Fruit fly (Drosophila melanogaster) whole organism, embryonic: ENCODE results near the gene CG42237.

Source experiments
- Aef1 ChIP-seq: fragments of 200-800 bp; sonication (Bioruptor generic); IDR thresholded peaks from 3 replicates; pipeline ENCODE4 v1.3.6; 2022; ENCODE audit warnings: missing biosample characterization, missing genetic modification characterization
- Blimp-1 ChIP-seq: fragments of 200-800 bp; sonication (Bioruptor generic); optimal IDR thresholded peaks from 3 replicates; lab custom pipeline; 2018; ENCODE audit warnings: missing biosample characterization, missing genetic modification characterization, mild to moderate bottlenecking, moderate library complexity, missing genetic modification reagents
- CG10462 ChIP-seq: fragments of 200-800 bp; sonication (Bioruptor generic); optimal IDR thresholded peaks from 2 replicates; lab custom pipeline; 2016; ENCODE audit warnings: missing biosample characterization, missing genetic modification characterization
- CG11723 ChIP-seq: fragments of 200-800 bp; sonication (Bioruptor generic); optimal IDR thresholded peaks from 2 replicates; lab custom pipeline; 2017; ENCODE audit warnings: missing biosample characterization, mild to moderate bottlenecking, missing genetic modification characterization
- CG12071 ChIP-seq: fragments of 200-800 bp; sonication (Bioruptor generic); optimal IDR thresholded peaks from 3 replicates; lab custom pipeline; 2018; ENCODE audit warnings: missing biosample characterization, mild to moderate bottlenecking, missing genetic modification characterization
- CG12155 ChIP-seq: fragments of 200-800 bp; sonication (Bioruptor generic); optimal IDR thresholded peaks from 3 replicates; lab custom pipeline; 2016; ENCODE audit warnings: missing biosample characterization, missing genetic modification characterization
- CG12219 ChIP-seq: fragments of 200-800 bp; sonication (Bioruptor generic); optimal IDR thresholded peaks from 3 replicates; lab custom pipeline; 2018; ENCODE audit warnings: missing biosample characterization, mild to moderate bottlenecking, missing genetic modification characterization
- CG12744 ChIP-seq: fragments of 200-800 bp; sonication (Bioruptor generic); optimal IDR thresholded peaks from 2 replicates; lab custom pipeline; 2016; ENCODE audit warnings: missing biosample characterization, missing genetic modification characterization
- CG17359 ChIP-seq: fragments of 200-800 bp; sonication (Bioruptor generic); optimal IDR thresholded peaks from 3 replicates; lab custom pipeline; 2018; ENCODE audit warnings: missing biosample characterization, mild to moderate bottlenecking, missing genetic modification characterization, moderate library complexity
- CG2129 ChIP-seq: fragments of 200-800 bp; sonication (Bioruptor generic); IDR thresholded peaks from 2 replicates; pipeline ENCODE4 v1.3.6; 2022; ENCODE audit warnings: missing biosample characterization, missing genetic modification characterization; ENCODE audit not compliant: partially characterized antibody
- CG2678 ChIP-seq: fragments of 200-800 bp; sonication (Bioruptor generic); optimal IDR thresholded peaks from 3 replicates; lab custom pipeline; 2019; ENCODE audit warnings: missing biosample characterization, mild to moderate bottlenecking, missing genetic modification characterization, moderate library complexity
- CG2875 ChIP-seq: fragments of 200-800 bp; sonication (Bioruptor generic); optimal IDR thresholded peaks from 2 replicates; lab custom pipeline; 2017; ENCODE audit warnings: missing biosample characterization, mild to moderate bottlenecking, missing genetic modification characterization, missing genetic modification reagents
- CG30020 ChIP-seq: fragments of 200-800 bp; optimal IDR thresholded peaks from 2 replicates; lab custom pipeline; 2019; ENCODE audit warnings: missing biosample characterization, mild to moderate bottlenecking, missing genetic modification characterization, moderate library complexity
- CG4820 ChIP-seq: fragments of 200-800 bp; sonication (Bioruptor generic); optimal IDR thresholded peaks from 3 replicates; lab custom pipeline; 2016; ENCODE audit warnings: missing biosample characterization, missing genetic modification characterization
- CG6683 ChIP-seq: fragments of 200-800 bp; sonication (Bioruptor generic); optimal IDR thresholded peaks from 2 replicates; lab custom pipeline; 2017; ENCODE audit warnings: missing biosample characterization, mild to moderate bottlenecking, missing genetic modification characterization, missing genetic modification reagents
- CG8290 ChIP-seq, 3 experiments: fragments of 200-800 bp; sonication (Bioruptor generic); optimal IDR thresholded peaks; 2 replicates each; lab custom pipeline; 2016 to 2019; ENCODE audit warnings: missing biosample characterization in 3 of 3, missing genetic modification characterization in 3 of 3, mild to moderate bottlenecking in 2 of 3, moderate library complexity in 1 of 3
- CG8388 ChIP-seq: fragments of 200-800 bp; sonication (Bioruptor generic); optimal IDR thresholded peaks from 2 replicates; lab custom pipeline; 2019; ENCODE audit warnings: missing biosample characterization, mild to moderate bottlenecking, missing genetic modification characterization, moderate library complexity
- CkIIα-i1 ChIP-seq: fragments of 200-800 bp; sonication (Bioruptor generic); IDR thresholded peaks from 2 replicates; pipeline ENCODE4 v1.3.6; 2022; ENCODE audit warnings: missing biosample characterization, missing genetic modification characterization
- D19A ChIP-seq: fragments of 200-800 bp; optimal IDR thresholded peaks from 3 replicates; lab custom pipeline; 2019; ENCODE audit warnings: missing biosample characterization, mild to moderate bottlenecking, missing genetic modification characterization, moderate library complexity
- Dek ChIP-seq: fragments of 200-800 bp; sonication (Bioruptor generic); optimal IDR thresholded peaks from 3 replicates; lab custom pipeline; 2019; ENCODE audit warnings: missing biosample characterization, mild to moderate bottlenecking, missing genetic modification characterization, moderate library complexity
- Eip74EF ChIP-seq, 2 experiments: fragments of 200-800 bp in 1 of 2; fragments of >200 bp in 1 of 2; sonication (Bioruptor generic) in 1 of 2; optimal IDR thresholded peaks; 2 replicates each; lab custom pipeline; 2017 to 2019; ENCODE audit warnings: missing biosample characterization in 2 of 2, missing genetic modification characterization in 2 of 2, mild to moderate bottlenecking in 1 of 2, moderate library complexity in 1 of 2
- H2.0 ChIP-seq: fragments of 200-800 bp; sonication (Bioruptor generic); IDR thresholded peaks from 2 replicates; pipeline ENCODE4 v1.3.6; 2022; ENCODE audit warnings: missing biosample characterization, missing genetic modification characterization
- HmgZ ChIP-seq: fragments of 200-800 bp; sonication (Bioruptor generic); optimal IDR thresholded peaks from 2 replicates; lab custom pipeline; 2018; ENCODE audit warnings: missing biosample characterization, mild to moderate bottlenecking, missing genetic modification characterization
- MBD-R2 ChIP-seq: fragments of 200-800 bp; sonication (Bioruptor generic); IDR thresholded peaks from 2 replicates; pipeline ENCODE4 v1.3.6; 2022; ENCODE audit warnings: missing biosample characterization, missing genetic modification characterization
- Mrtf ChIP-seq: fragments of 200-800 bp; sonication (Bioruptor generic); IDR thresholded peaks from 3 replicates; pipeline ENCODE4 v1.3.6; 2022; ENCODE audit warnings: missing biosample characterization, missing genetic modification characterization
- Nf-YC ChIP-seq: fragments of 200-800 bp; optimal IDR thresholded peaks from 3 replicates; lab custom pipeline; 2019; ENCODE audit warnings: missing biosample characterization, mild to moderate bottlenecking, missing genetic modification characterization, moderate library complexity
- Opbp ChIP-seq: fragments of 200-800 bp; sonication (Bioruptor generic); IDR thresholded peaks from 3 replicates; pipeline ENCODE4 v1.3.6; 2022; ENCODE audit warnings: missing biosample characterization, missing genetic modification characterization; ENCODE audit not compliant: partially characterized antibody
- PHDP ChIP-seq: fragments of 200-800 bp; sonication (Bioruptor generic); optimal IDR thresholded peaks from 3 replicates; lab custom pipeline; 2018; ENCODE audit warnings: missing biosample characterization, mild to moderate bottlenecking, missing genetic modification characterization, moderate library complexity
- Rx ChIP-seq: fragments of 200-800 bp; sonication (Bioruptor generic); IDR thresholded peaks from 2 replicates; pipeline ENCODE4 v1.3.6; 2022; ENCODE audit warnings: missing biosample characterization, missing genetic modification characterization
- Scr ChIP-seq: fragments of 200-800 bp; sonication (Bioruptor generic); IDR thresholded peaks from 2 replicates; pipeline ENCODE4 v1.3.6; 2022; ENCODE audit warnings: missing biosample characterization, missing genetic modification characterization; ENCODE audit not compliant: partially characterized antibody
- Sox100B ChIP-seq: fragments of 200-800 bp; sonication (Bioruptor generic); optimal IDR thresholded peaks from 3 replicates; lab custom pipeline; 2018; ENCODE audit warnings: missing biosample characterization, mild to moderate bottlenecking, missing genetic modification characterization
- al ChIP-seq: fragments of 200-800 bp; sonication (Bioruptor generic); IDR thresholded peaks from 2 replicates; pipeline ENCODE4 v1.3.6; 2022; ENCODE audit warnings: missing biosample characterization, missing genetic modification characterization
- chn ChIP-seq: fragments of 200-800 bp; sonication (Bioruptor generic); optimal IDR thresholded peaks from 2 replicates; lab custom pipeline; 2016; ENCODE audit warnings: missing biosample characterization, missing genetic modification characterization
- disco-r ChIP-seq: fragments of 200-800 bp; sonication (Bioruptor generic); optimal IDR thresholded peaks from 2 replicates; lab custom pipeline; 2016; ENCODE audit warnings: missing biosample characterization, missing genetic modification characterization
- fd64A ChIP-seq: fragments of 200-800 bp; sonication (Bioruptor generic); optimal IDR thresholded peaks from 3 replicates; lab custom pipeline; 2018; ENCODE audit warnings: missing biosample characterization, mild to moderate bottlenecking, missing genetic modification characterization
- gcm ChIP-seq: fragments of 200-800 bp; sonication (Bioruptor generic); optimal IDR thresholded peaks from 2 replicates; lab custom pipeline; 2019; ENCODE audit warnings: missing biosample characterization, mild to moderate bottlenecking, missing genetic modification characterization, moderate library complexity
- gfzf ChIP-seq: fragments of 200-800 bp; sonication (Bioruptor generic); optimal IDR thresholded peaks from 2 replicates; lab custom pipeline; 2016; ENCODE audit warnings: missing biosample characterization, mild to moderate bottlenecking, missing genetic modification characterization, moderate library complexity
- hbn ChIP-seq: fragments of 200-800 bp; sonication (Bioruptor generic); IDR thresholded peaks from 2 replicates; pipeline ENCODE4 v1.3.6; 2022; ENCODE audit warnings: missing biosample characterization, missing genetic modification characterization; ENCODE audit not compliant: partially characterized antibody
- mam ChIP-seq: fragments of 200-800 bp; sonication (Bioruptor generic); optimal IDR thresholded peaks from 3 replicates; lab custom pipeline; 2016; ENCODE audit warnings: missing biosample characterization, missing genetic modification characterization
- oc ChIP-seq: fragments of 200-800 bp; sonication (Bioruptor generic); optimal IDR thresholded peaks from 2 replicates; lab custom pipeline; 2018; ENCODE audit warnings: missing biosample characterization, mild to moderate bottlenecking, missing genetic modification characterization, moderate library complexity
- psq ChIP-seq: fragments of 200-800 bp; sonication (Bioruptor generic); optimal IDR thresholded peaks from 2 replicates; lab custom pipeline; 2017; ENCODE audit warnings: missing biosample characterization, missing genetic modification characterization
- pum ChIP-seq: fragments of 200-800 bp; sonication (Bioruptor generic); optimal IDR thresholded peaks from 2 replicates; lab custom pipeline; 2016; ENCODE audit warnings: missing biosample characterization, missing genetic modification characterization
- sc ChIP-seq, 3 experiments: fragments of >200 bp in 2 of 3; fragments of 200-800 bp in 1 of 3; sonication (Bioruptor generic) in 1 of 3; optimal IDR thresholded peaks; 2 replicates in 2 of 3; 3 replicates in 1 of 3; lab custom pipeline; 2017; ENCODE audit warnings: mild to moderate bottlenecking in 1 of 3, missing biosample characterization in 1 of 3, missing genetic modification characterization in 1 of 3, missing genetic modification reagents in 1 of 3
- shn ChIP-seq: fragments of 200-800 bp; sonication (Bioruptor generic); optimal IDR thresholded peaks from 3 replicates; lab custom pipeline; 2016; ENCODE audit warnings: missing biosample characterization, missing genetic modification characterization
- slbo ChIP-seq: fragments of 200-800 bp; sonication (Bioruptor generic); IDR thresholded peaks from 2 replicates; pipeline ENCODE4 v1.3.6; 2022; ENCODE audit warnings: missing biosample characterization, missing genetic modification characterization
- tio ChIP-seq: fragments of 200-800 bp; sonication (Bioruptor generic); optimal IDR thresholded peaks from 2 replicates; lab custom pipeline; 2017; ENCODE audit warnings: missing biosample characterization, missing genetic modification characterization, inconsistent platforms
- twi ChIP-seq: fragments of 200-800 bp; optimal IDR thresholded peaks from 2 replicates; lab custom pipeline; 2019; ENCODE audit warnings: missing biosample characterization, mild to moderate bottlenecking, missing genetic modification characterization, moderate library complexity
- yki ChIP-seq: fragments of >200 bp; optimal IDR thresholded peaks from 3 replicates; lab custom pipeline; 2018
- zfh1 ChIP-seq: fragments of 200-800 bp; sonication (Bioruptor generic); IDR thresholded peaks from 3 replicates; pipeline ENCODE4 v1.3.6; 2022; ENCODE audit warnings: missing biosample characterization, missing genetic modification characterization

Gene CG42237

DNA sequence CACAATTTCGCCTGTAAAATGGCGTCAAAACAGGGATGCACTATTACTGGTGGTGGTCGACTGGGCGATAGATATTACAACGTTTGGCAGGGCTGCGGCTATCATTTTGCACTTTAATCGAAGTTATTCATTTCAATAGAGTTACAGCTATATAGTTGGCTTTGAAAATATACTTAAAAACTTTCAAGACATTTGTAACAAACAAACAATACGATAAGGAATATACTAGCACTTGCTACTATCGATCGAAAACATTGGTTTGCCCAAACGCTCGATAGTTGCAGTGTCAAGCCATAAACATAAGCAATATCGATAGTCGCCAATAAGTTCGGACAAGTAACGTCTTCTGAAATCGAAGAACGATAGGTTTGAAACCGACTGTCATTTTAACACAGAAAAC, 44.5 kb downstream of the CG42237 start, which contains the start of the genes Bap60 and CG12096 (continued):
- TF ChIP-seq CG12071 (GFP tag; lab: Kevin White, UChicago) (no peak), D19A (tag; lab: Kevin White, UChicago) (no peak), slbo (peak; percentile 80), Rx (GFP tag; lab: Robert Waterston, UW) (no peak), Mrtf (peak; percentile 59; the same call in 1 of the 3 replicates), CG11723 (GFP tag; lab: Kevin White, UChicago) (peak; percentile 55), CG2678 (tag; lab: Kevin White, UChicago) (no peak), CG17359 (tag; lab: Kevin White, UChicago) (peak; percentile 58), Nf-YC (tag; lab: Kevin White, UChicago) (peak; percentile 76), fd64A (GFP tag; lab: Kevin White, UChicago) (no peak), zfh1 (GFP tag; lab: Robert Waterston, UW) (peak; percentile 56; the same call in 2 of the 3 replicates), CG12219 (GFP tag; lab: Kevin White, UChicago) (peak; percentile 35), CG8290 (GFP tag; optimal IDR thresholded peaks at IDR 0.05; lab: Kevin White, UChicago) (peak; percentile 49), CG8290 (tag; optimal IDR thresholded peaks at IDR 0.05; lab: Kevin White, UChicago) (peak in 1 of 2 experiments; percentile 55), Dek (tag; lab: Kevin White, UChicago) (peak; percentile 47), MBD-R2 (peak; percentile 79), CG12155 (peak; percentile 73), CkIIα-i1 (GFP tag; lab: Robert Waterston, UW) (no peak), Eip74EF (GFP tag; optimal IDR thresholded peaks at IDR 0.05; lab: Kevin White, UChicago) (no peak), CG30020 (tag; lab: Kevin White, UChicago) (peak; percentile 83), hbn (peak; percentile 92), oc (tag; lab: Kevin White, UChicago) (no peak), CG2129 (peak; percentile 94), gcm (GFP tag; lab: Kevin White, UChicago) (peak; percentile 27), chn (GFP tag; lab: Kevin White, UChicago) (peak; percentile 55), PHDP (peak; percentile 69), H2.0 (peak; percentile 30; the same call in 1 of the 2 replicates), al (GFP tag; lab: Robert Waterston, UW) (peak; percentile 76), yki (lab: Kevin White, UChicago) (no peak), gfzf (GFP tag; lab: Kevin White, UChicago) (peak; percentile 43), Scr (GFP tag; lab: Robert Waterston, UW) (peak; percentile 97), Sox100B (no peak), CG4820 (GFP tag; lab: Kevin White, UChicago) (peak; percentile 65), sc (optimal IDR thresholded peaks at IDR 0.05; lab: Kevin White, UChicago) (no peak), sc (GFP tag; optimal IDR thresholded peaks at IDR 0.05; lab: Kevin White, UChicago) (no peak), Opbp (GFP tag; lab: Robert Waterston, UW) (peak; percentile 76; the same call in 2 of the 3 replicates), pum (GFP tag; lab: Kevin White, UChicago) (peak; percentile 81), shn (GFP tag; lab: Kevin White, UChicago) (peak; percentile 85), Aef1 (peak; percentile 66), CG6683 (GFP tag; lab: Kevin White, UChicago) (peak; percentile 20), CG2875 (GFP tag; lab: Kevin White, UChicago) (no peak), tio (GFP tag; lab: Kevin White, UChicago) (no peak), CG8388 (GFP tag; lab: Kevin White, UChicago) (peak; percentile 58), mam (peak; percentile 86), Blimp-1 (GFP tag; lab: Kevin White, UChicago) (peak; percentile 55), twi (tag; lab: Kevin White, UChicago) (peak; percentile 74), CG12744 (GFP tag; lab: Kevin White, UChicago) (peak; percentile 68), psq (GFP tag; lab: Kevin White, UChicago) (peak; percentile 30), disco-r (GFP tag; lab: Kevin White, UChicago) (peak; percentile 57), HmgZ (tag; lab: Kevin White, UChicago) (peak; percentile 88), CG10462 (GFP tag; lab: Kevin White, UChicago) (peak; percentile 16)
